Worm (Caenorhabditis elegans): Measurements from ENCODE around the gene F52E1.3.
A peak's percentile ranks its signal among the peaks of the same experiment; 100 is the strongest.

The F52E1.3 gene

ce11 chrV:8375849-8376248 is 18.8 kb upstream of the F52E1.3 start, which contains the start of gene F38E1.3:
F38E1.3 (plus strand) TSS chrV:8376149.
- TF ChIP-seq unc-62 (GFP tag; optimal IDR thresholded peaks at IDR 0.05): no peak

- TF ChIP-seq ccch-3 (GFP tag; optimal IDR thresholded peaks at IDR 0.05) (no peak), lsy-27 (tag; optimal IDR thresholded peaks at IDR 0.05; ENCODE audit: borderline replicate concordance, insufficient read depth) (no peak), T07F8.4 (tag; optimal IDR thresholded peaks at IDR 0.05) (no peak), egrh-3 (GFP tag; IDR thresholded peaks at IDR 0.05) (no peak), ztf-6 (GFP tag; IDR thresholded peaks at IDR 0.05) (no peak), mes-4 (tag; optimal IDR thresholded peaks at IDR 0.05) (no peak), sea-2 (GFP tag; IDR thresholded peaks at IDR 0.05) (no peak), ztf-22 (GFP tag; optimal IDR thresholded peaks at IDR 0.05) (no peak), hrde-1 (tag; optimal IDR thresholded peaks at IDR 0.05; ENCODE audit: borderline replicate concordance) (no peak)
Observed at ce11 chrV:8379206-8379605, 15.4 kb upstream of the F52E1.3 start, which contains the start of gene F52E1.5. F52E1.5 (plus strand) TSS chrV:8379506.

- no peak for TF ChIP-seq lir-1 (GFP tag; conservative IDR thresholded peaks at IDR 0.05)
- no peak for TF ChIP-seq ceh-27 (GFP tag; optimal IDR thresholded peaks at IDR 0.05)
- TF ChIP-seq pbrm-1 (GFP tag; IDR thresholded peaks at IDR 0.05): no peak
- no peak for TF ChIP-seq F55B11.4 (tag; optimal IDR thresholded peaks at IDR 0.05; ENCODE audit: borderline replicate concordance, insufficient read depth)
- TF ChIP-seq nfya-2 (GFP tag; IDR thresholded peaks at IDR 0.05): no peak
- no peak for TF ChIP-seq lin-54 (GFP tag; optimal IDR thresholded peaks at IDR 0.05)
- no peak for TF ChIP-seq dpl-1 (GFP tag; optimal IDR thresholded peaks at IDR 0.05)
- no peak for TF ChIP-seq tbp1 (GFP tag; optimal IDR thresholded peaks at IDR 0.05)
- no peak for TF ChIP-seq nhr-27 (tag; optimal IDR thresholded peaks at IDR 0.05)
- no peak for TF ChIP-seq lsy-27 (tag; optimal IDR thresholded peaks at IDR 0.05; ENCODE audit: borderline replicate concordance, insufficient read depth)
- TF ChIP-seq sdz-38 (tag; optimal IDR thresholded peaks at IDR 0.05): no peak
- no peak for TF ChIP-seq ztf-26 (tag; optimal IDR thresholded peaks at IDR 0.05)
- TF ChIP-seq lag-1 (GFP tag; IDR thresholded peaks at IDR 0.05): no peak
- TF ChIP-seq somi-1 (GFP tag; optimal IDR thresholded peaks at IDR 0.05): no peak
- no peak for TF ChIP-seq nhr-90 (tag; optimal IDR thresholded peaks at IDR 0.05)
- no peak for TF ChIP-seq ztf-18 (tag; optimal IDR thresholded peaks at IDR 0.05)
Observed at ce11 chrV:8380076-8380475, 14.5 kb upstream of the F52E1.3 start.

- TF ChIP-seq nhr-90 (tag; optimal IDR thresholded peaks at IDR 0.05) (no peak), rpc-1 (optimal IDR thresholded peaks at IDR 0.05) (no peak), rpc-1 (tag; optimal IDR thresholded peaks at IDR 0.05) (no peak), xnd-1 (tag; optimal IDR thresholded peaks at IDR 0.05) (no peak), aptf-3 (GFP tag; IDR thresholded peaks at IDR 0.05) (no peak), cebp-1 (GFP tag; IDR thresholded peaks at IDR 0.05) (no peak), cebp-1 (tag; optimal IDR thresholded peaks at IDR 0.05) (no peak), nhr-80 (tag; optimal IDR thresholded peaks at IDR 0.05) (peak; percentile 74), tbp1 (GFP tag; optimal IDR thresholded peaks at IDR 0.05) (peak; percentile 0), chd-7 (tag; optimal IDR thresholded peaks at IDR 0.05) (no peak), atf-7 (tag; optimal IDR thresholded peaks at IDR 0.05) (peak; percentile 37), hsf-1 (GFP tag; IDR thresholded peaks at IDR 0.05) (no peak)
Observed at ce11 chrV:8383716-8384115, 10.9 kb upstream of the F52E1.3 start, which contains the start of gene F52E1.14. F52E1.14 (plus strand) TSS chrV:8383922.
